Worm (Caenorhabditis elegans) whole organism, L4 larva: ENCODE measurements around the gene oac-23.

Source experiments
- Y5F2A.4 ChIP-seq: fragments of 200-800 bp; sonication (Bioruptor generic); optimal IDR thresholded peaks from 2 replicates; lab custom pipeline; 2018; ENCODE audit warnings: mild to moderate bottlenecking, missing genetic modification characterization, missing compliant biosample characterization
- ama-1 ChIP-seq: fragments of 150-350 bp; optimal IDR thresholded peaks from 2 replicates; lab custom pipeline; 2014; ENCODE audit warnings: inconsistent platforms, mixed read lengths
- fkh-10 ChIP-seq: fragments of 150-350 bp; optimal IDR thresholded peaks from 2 replicates; lab custom pipeline; 2014; ENCODE audit warnings: missing biosample characterization, missing genetic modification reagents, missing genetic modification characterization
- lin-1 ChIP-seq: fragments of 200-800 bp; sonication (Bioruptor generic); IDR thresholded peaks from 2 replicates; pipeline ENCODE4 v1.3.6; 2022; ENCODE audit warnings: missing genetic modification reagents, missing genetic modification characterization, missing compliant biosample characterization
- lsy-2 ChIP-seq, 2 experiments: fragments of 150-350 bp in 1 of 2; sonication (generic microtip) in 1 of 2; optimal IDR thresholded peaks; 2 replicates each; lab custom pipeline; 2014 to 2017; ENCODE audit warnings: missing biosample characterization in 2 of 2, missing genetic modification characterization in 2 of 2
- nhr-11 ChIP-seq: fragments of 150-350 bp; optimal IDR thresholded peaks from 2 replicates; lab custom pipeline; 2014; ENCODE audit warnings: missing biosample characterization, missing genetic modification characterization
- pqm-1 ChIP-seq: sonication (generic microtip); optimal IDR thresholded peaks from 2 replicates; lab custom pipeline; 2017; ENCODE audit warnings: missing biosample characterization, missing genetic modification characterization
- spr-3 ChIP-seq: fragments of 200-800 bp; sonication (Bioruptor generic); optimal IDR thresholded peaks from 2 replicates; lab custom pipeline; 2018; ENCODE audit warnings: mild to moderate bottlenecking, missing genetic modification characterization, missing compliant biosample characterization
- zag-1 ChIP-seq: fragments of 150-350 bp; optimal IDR thresholded peaks from 2 replicates; lab custom pipeline; 2014; ENCODE audit warnings: missing biosample characterization, missing genetic modification characterization

ce11 chrIV:3918160-3918559 lies 36.9 kb downstream of the oac-23 start, which contains the start of gene F56D6.23:
- TF ChIP-seq spr-3 (GFP tag; lab: Kevin White, UChicago) (no peak), Y5F2A.4 (GFP tag; lab: Kevin White, UChicago) (no peak), fkh-10 (GFP tag; lab: Kevin White, UChicago) (no peak), zag-1 (no peak), nhr-11 (tag; lab: Kevin White, UChicago) (no peak), ama-1 (lab: Kevin White, UChicago) (no peak), lsy-2 (tag; optimal IDR thresholded peaks at IDR 0.05; lab: Kevin White, UChicago) (no peak), lin-1 (GFP tag; lab: Robert Waterston, UW) (no peak), pqm-1 (tag; lab: Kevin White, UChicago) (no peak)
